Worm (Caenorhabditis elegans) whole organism, L1 larva: ENCODE data around the gene zak-1.
A peak's percentile ranks its signal among the peaks of the same experiment; 100 is the strongest.

Source experiments
- C16A3.4 ChIP-seq: fragments of 150-350 bp; optimal IDR thresholded peaks from 2 replicates; lab custom pipeline; 2014; ENCODE audit warnings: missing biosample characterization, missing genetic modification characterization
- Y116A8C.19 ChIP-seq: sonication (generic microtip); optimal IDR thresholded peaks from 2 replicates; lab custom pipeline; 2016; ENCODE audit warnings: missing compliant biosample characterization, missing genetic modification characterization, borderline replicate concordance
- aly-2 ChIP-seq: fragments of 150-350 bp; optimal IDR thresholded peaks from 2 replicates; lab custom pipeline; 2014; ENCODE audit warnings: missing biosample characterization, missing genetic modification characterization
- ceh-90 ChIP-seq: sonication (generic microtip); optimal IDR thresholded peaks from 2 replicates; lab custom pipeline; 2016; ENCODE audit warnings: missing genetic modification characterization, missing compliant biosample characterization
- dsc-1 ChIP-seq: sonication (generic microtip); optimal IDR thresholded peaks from 2 replicates; lab custom pipeline; 2016; ENCODE audit warnings: mild to moderate bottlenecking, missing genetic modification characterization, missing compliant biosample characterization
- efl-1 ChIP-seq, 4 experiments: fragments of 150-350 bp; optimal IDR thresholded peaks in 3 of 4; peaks in 1 of 4; 1 replicate in 1 of 4; 2 replicates in 3 of 4; lab custom pipeline; 2014; ENCODE audit warnings: missing biosample characterization in 2 of 4, missing genetic modification characterization in 2 of 4, missing genetic modification reagents in 2 of 4
- egl-13 ChIP-seq: sonication (generic microtip); optimal IDR thresholded peaks from 2 replicates; lab custom pipeline; 2016; ENCODE audit warnings: missing genotype, missing genetic modification reagents, missing genetic modification characterization, missing compliant biosample characterization
- elt-2 ChIP-seq: sonication (generic microtip); optimal IDR thresholded peaks from 2 replicates; lab custom pipeline; 2016; ENCODE audit warnings: missing genetic modification characterization, mild to moderate bottlenecking, inconsistent platforms, missing compliant biosample characterization, missing genetic modification reagents
- fkh-4 ChIP-seq: sonication (generic microtip); optimal IDR thresholded peaks from 2 replicates; lab custom pipeline; 2016; ENCODE audit warnings: missing compliant biosample characterization, missing genetic modification characterization, borderline replicate concordance
- fos-1 ChIP-seq: fragments of 150-350 bp; optimal IDR thresholded peaks from 2 replicates; lab custom pipeline; 2014; ENCODE audit warnings: missing biosample characterization, missing genetic modification characterization
- hpl-2 ChIP-seq: fragments of 150-350 bp; optimal IDR thresholded peaks from 2 replicates; lab custom pipeline; 2014; ENCODE audit warnings: missing biosample characterization, missing genetic modification reagents, missing genetic modification characterization
- isw-1 ChIP-seq: fragments of 200-800 bp; sonication (Bioruptor generic); IDR thresholded peaks from 2 replicates; pipeline ENCODE4 v1.3.6; 2022; ENCODE audit warnings: missing genetic modification characterization, missing compliant biosample characterization
- jun-1 ChIP-seq: fragments of 150-350 bp; optimal IDR thresholded peaks from 2 replicates; lab custom pipeline; 2014; ENCODE audit warnings: missing biosample characterization, missing genetic modification reagents, missing genetic modification characterization
- lin-14 ChIP-seq: fragments of 200-800 bp; sonication (Bioruptor generic); optimal IDR thresholded peaks from 2 replicates; lab custom pipeline; 2018; ENCODE audit warnings: mild to moderate bottlenecking, missing genetic modification characterization, moderate library complexity, missing compliant biosample characterization
- lin-35 ChIP-seq, 2 experiments: fragments of 150-350 bp; optimal IDR thresholded peaks; 2 replicates each; lab custom pipeline; 2014; ENCODE audit warnings: missing biosample characterization in 2 of 2, missing genetic modification characterization in 2 of 2, missing genetic modification reagents in 2 of 2
- mdl-1 ChIP-seq, 2 experiments: fragments of 150-350 bp; optimal IDR thresholded peaks; 2 replicates each; lab custom pipeline; 2014 to 2017; ENCODE audit warnings: missing biosample characterization in 2 of 2, missing genetic modification characterization in 2 of 2, inconsistent platforms in 1 of 2
- mef-2 ChIP-seq: fragments of 150-350 bp; optimal IDR thresholded peaks from 2 replicates; lab custom pipeline; 2014; ENCODE audit warnings: missing biosample characterization, missing genetic modification characterization
- mep-1 ChIP-seq: fragments of 150-350 bp; optimal IDR thresholded peaks from 2 replicates; lab custom pipeline; 2014; ENCODE audit warnings: missing biosample characterization, missing genetic modification characterization
- nhr-11 ChIP-seq: fragments of 150-350 bp; optimal IDR thresholded peaks from 2 replicates; lab custom pipeline; 2014; ENCODE audit warnings: missing biosample characterization, missing genetic modification characterization
- nhr-12 ChIP-seq: sonication (generic microtip); optimal IDR thresholded peaks from 2 replicates; lab custom pipeline; 2017; ENCODE audit warnings: missing biosample characterization, missing genetic modification characterization
- nhr-20 ChIP-seq: sonication (generic microtip); optimal IDR thresholded peaks from 2 replicates; lab custom pipeline; 2016; ENCODE audit warnings: mild to moderate bottlenecking, missing genetic modification characterization, missing compliant biosample characterization
- nhr-47 ChIP-seq: sonication (generic microtip); optimal IDR thresholded peaks from 2 replicates; lab custom pipeline; 2016; ENCODE audit warnings: mild to moderate bottlenecking, missing genetic modification characterization, moderate library complexity, missing compliant biosample characterization
- nhr-77 ChIP-seq: fragments of 150-350 bp; optimal IDR thresholded peaks from 2 replicates; lab custom pipeline; 2014; ENCODE audit warnings: missing biosample characterization, missing genetic modification characterization
- nhr-84 ChIP-seq: sonication (generic microtip); optimal IDR thresholded peaks from 2 replicates; lab custom pipeline; 2017; ENCODE audit warnings: missing biosample characterization, missing genetic modification characterization
- nhr-90 ChIP-seq: sonication (generic microtip); optimal IDR thresholded peaks from 2 replicates; lab custom pipeline; 2016; ENCODE audit warnings: mild to moderate bottlenecking, missing genetic modification characterization, missing compliant biosample characterization; ENCODE audit not compliant: poor library complexity
- pqm-1 ChIP-seq: sonication (generic microtip); optimal IDR thresholded peaks from 3 replicates; lab custom pipeline; 2017; ENCODE audit warnings: missing biosample characterization, missing genetic modification characterization
- rnt-1 ChIP-seq: sonication (generic microtip); optimal IDR thresholded peaks from 2 replicates; lab custom pipeline; 2016; ENCODE audit warnings: mild to moderate bottlenecking, missing genetic modification characterization, moderate library complexity, missing compliant biosample characterization
- snpc-4 ChIP-seq: fragments of 150-350 bp; optimal IDR thresholded peaks from 2 replicates; lab custom pipeline; 2014; ENCODE audit warnings: missing biosample characterization, missing genetic modification characterization
- sup-37 ChIP-seq: fragments of 200-800 bp; sonication (Bioruptor generic); optimal IDR thresholded peaks from 2 replicates; lab custom pipeline; 2018; ENCODE audit warnings: mild to moderate bottlenecking, missing genetic modification characterization, missing compliant biosample characterization
- swsn-7 ChIP-seq: sonication (generic microtip); optimal IDR thresholded peaks from 2 replicates; lab custom pipeline; 2016; ENCODE audit warnings: missing genetic modification characterization, missing compliant biosample characterization
- zag-1 ChIP-seq: fragments of 150-350 bp; optimal IDR thresholded peaks from 2 replicates; lab custom pipeline; 2014; ENCODE audit warnings: missing biosample characterization, missing genetic modification characterization

Gene zak-1

DNA sequence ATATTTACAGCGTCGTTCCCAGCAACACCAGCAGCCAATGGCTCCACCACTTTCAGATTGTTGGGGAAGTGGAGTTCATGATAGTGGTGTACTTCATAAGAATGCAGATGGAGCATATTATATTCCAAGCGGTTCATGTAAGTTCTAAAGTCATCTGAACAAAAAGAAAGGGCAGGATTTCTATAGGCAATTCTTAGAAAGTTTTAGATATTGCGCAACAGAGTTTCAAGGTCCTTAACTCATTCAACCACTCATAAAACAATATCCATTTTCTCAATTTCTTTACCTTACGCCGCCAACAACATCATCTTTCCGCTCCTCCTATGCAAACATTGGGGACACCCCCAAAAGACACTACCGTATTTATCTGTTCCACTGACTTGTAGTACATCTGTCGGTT lies 25.3 kb downstream of the zak-1 start:
- TF ChIP-seq aly-2 (tag; lab: Kevin White, UChicago) (no peak), ceh-90 (tag; lab: Kevin White, UChicago) (no peak), nhr-47 (no peak), nhr-12 (tag; lab: Kevin White, UChicago) (no peak), mdl-1 (tag; optimal IDR thresholded peaks at IDR 0.05; lab: Kevin White, UChicago) (no peak)

DNA sequence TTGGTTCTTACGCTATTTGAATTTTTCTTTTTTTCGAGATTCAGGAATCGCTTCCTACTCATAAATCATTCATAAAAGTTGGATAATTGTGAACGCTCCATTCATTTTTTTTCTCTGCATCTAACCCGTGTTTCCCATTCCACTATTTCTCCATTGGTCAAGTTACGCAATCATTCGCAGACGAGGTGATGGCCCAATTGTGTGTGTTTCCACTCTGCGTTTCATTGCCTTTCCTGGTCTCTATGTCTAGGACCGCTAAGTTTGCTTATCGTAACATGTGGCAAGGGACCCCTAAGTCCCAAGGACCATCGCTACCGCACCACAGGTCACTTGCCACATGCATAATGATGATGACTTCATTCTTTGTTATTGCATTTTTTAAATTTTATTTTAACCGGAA lies 30.5 kb downstream of the zak-1 start:
- TF ChIP-seq hpl-2 (GFP tag; lab: Kevin White, UChicago): no peak

DNA sequence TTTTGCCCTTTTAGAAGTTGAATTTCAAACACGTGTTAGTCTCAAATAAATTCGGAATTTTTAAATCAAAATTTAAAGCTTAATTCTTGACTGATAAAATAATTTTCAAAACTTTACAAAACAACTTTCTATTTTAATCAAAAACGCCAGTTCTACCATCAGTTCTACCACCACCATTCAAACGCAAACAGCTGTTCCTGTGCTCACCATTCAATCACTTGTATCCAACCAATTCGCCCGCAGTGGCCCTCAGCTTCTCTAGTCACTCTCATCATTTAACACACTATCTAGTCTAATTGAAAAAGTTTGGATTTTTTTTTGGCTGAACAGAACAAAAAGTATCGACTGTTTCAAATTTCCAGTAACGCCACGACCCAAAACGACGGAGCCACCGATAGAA lies 33.8 kb downstream of the zak-1 start:
- TF ChIP-seq nhr-84 (tag; lab: Kevin White, UChicago): no peak
- peak; percentile 12 for TF ChIP-seq lin-14 (GFP tag; lab: Kevin White, UChicago)
- peak; percentile 25 for TF ChIP-seq rnt-1 (tag; lab: Kevin White, UChicago)
- no peak for TF ChIP-seq aly-2 (tag; lab: Kevin White, UChicago)
- TF ChIP-seq dsc-1: peak; percentile 28

DNA sequence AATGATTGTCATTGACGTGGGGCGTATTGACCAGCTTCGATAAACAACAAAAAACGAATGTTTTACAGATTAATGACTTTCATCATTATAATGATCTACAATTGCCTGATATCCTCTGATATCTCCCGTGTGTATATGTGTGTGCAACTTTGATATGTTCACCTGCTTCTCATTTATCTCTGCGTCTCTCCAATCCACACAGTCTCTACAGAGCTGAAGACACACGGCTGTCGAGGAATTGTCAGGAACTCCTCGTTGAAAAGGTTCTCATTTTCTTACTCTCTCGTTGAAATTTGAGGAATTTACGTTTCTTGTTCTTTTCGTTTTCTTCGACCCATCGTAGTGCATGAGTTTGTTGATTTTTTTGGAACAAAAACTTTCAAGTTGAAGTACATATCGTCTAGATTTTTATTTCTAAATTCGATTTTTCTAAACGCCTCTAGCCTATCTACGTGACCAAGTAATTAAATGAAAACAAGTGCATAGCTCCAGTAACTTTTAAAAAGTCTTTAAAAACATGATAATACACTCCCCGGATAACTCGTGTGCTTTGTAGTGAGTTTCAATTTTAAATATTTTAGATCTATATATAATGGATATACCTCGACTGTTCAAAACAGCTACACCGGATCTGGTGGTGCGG lies 36.1 kb downstream of the zak-1 start, which contains the start of gene ten-1:
ten-1 (plus strand) TSS at position 593 of the 643 bp plus-strand sequence.
- no peak for TF ChIP-seq nhr-90 (tag; lab: Kevin White, UChicago)
- no peak for TF ChIP-seq C16A3.4 (tag; lab: Kevin White, UChicago)
- no peak for TF ChIP-seq fos-1 (tag; lab: Kevin White, UChicago)
- TF ChIP-seq dsc-1: no peak
- no peak for TF ChIP-seq nhr-77 (tag; lab: Kevin White, UChicago)
- TF ChIP-seq nhr-11 (tag; lab: Kevin White, UChicago): no peak
- TF ChIP-seq lin-14 (GFP tag; lab: Kevin White, UChicago): peak; percentile 70
- TF ChIP-seq isw-1 (GFP tag; lab: Robert Waterston, UW): no peak
- TF ChIP-seq rnt-1 (tag; lab: Kevin White, UChicago): peak; percentile 45
- no peak for TF ChIP-seq fkh-4 (tag; lab: Kevin White, UChicago)
- no peak for TF ChIP-seq Y116A8C.19 (tag; lab: Kevin White, UChicago)
- no peak for TF ChIP-seq sup-37 (GFP tag; lab: Kevin White, UChicago)
- no peak for TF ChIP-seq mep-1
- no peak for TF ChIP-seq nhr-47
- TF ChIP-seq nhr-84 (tag; lab: Kevin White, UChicago): no peak

DNA sequence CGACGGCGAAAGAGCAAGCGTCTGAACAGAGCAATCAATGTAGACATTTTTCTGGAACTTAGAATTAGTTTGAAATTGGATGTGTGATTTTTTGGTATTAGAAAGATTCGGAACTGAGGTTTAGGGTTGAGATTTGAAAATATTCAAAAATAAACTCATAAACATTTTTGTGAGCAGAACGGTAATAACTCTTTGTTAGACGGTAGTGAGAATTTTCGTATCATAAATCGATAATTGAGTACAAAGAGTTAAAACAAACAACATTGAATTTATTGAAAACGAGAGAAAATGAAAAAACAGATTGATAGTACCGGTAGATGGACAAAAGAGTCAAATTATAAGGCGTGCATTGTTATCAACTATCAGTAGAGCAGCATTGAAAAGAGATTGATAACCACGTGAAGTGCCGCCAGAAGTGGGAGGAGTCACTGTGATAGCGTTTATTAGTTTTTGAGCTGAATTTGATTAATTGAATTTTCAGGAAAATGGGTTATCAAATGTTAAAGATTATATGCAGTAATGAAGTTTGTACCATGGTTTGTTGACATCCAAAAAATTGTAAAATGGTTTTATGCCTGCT lies 37.2 kb downstream of the zak-1 start, which contains the start of gene F28F5.6:
F28F5.6 (minus strand) TSS at position 51 of the 580 bp plus-strand sequence.
- no peak for TF ChIP-seq egl-13
- no peak for TF ChIP-seq nhr-12 (tag; lab: Kevin White, UChicago)
- no peak for TF ChIP-seq hpl-2 (GFP tag; lab: Kevin White, UChicago)
- TF ChIP-seq lin-35 (GFP tag; optimal IDR thresholded peaks at IDR 0.05; lab: Kevin White, UChicago): peak in 1 of 2 experiments; percentile 19
- TF ChIP-seq snpc-4 (tag; lab: Kevin White, UChicago): no peak
- no peak for TF ChIP-seq mef-2
- TF ChIP-seq jun-1 (tag; lab: Kevin White, UChicago): no peak
- TF ChIP-seq zag-1: no peak
- peak; percentile 62 for TF ChIP-seq pqm-1
- TF ChIP-seq efl-1 (optimal IDR thresholded peaks at IDR 0.05; lab: Kevin White, UChicago): no peak
- peak in 1 of 2 experiments; percentile 25 for TF ChIP-seq efl-1 (GFP tag; optimal IDR thresholded peaks at IDR 0.05 in 1 of 2; lab: Kevin White, UChicago)
- peak in 1 of 2 experiments; percentile 26 for TF ChIP-seq mdl-1 (tag; optimal IDR thresholded peaks at IDR 0.05; lab: Kevin White, UChicago)
- no peak for TF ChIP-seq dsc-1
- TF ChIP-seq elt-2 (tag; lab: Kevin White, UChicago): peak; percentile 91

DNA sequence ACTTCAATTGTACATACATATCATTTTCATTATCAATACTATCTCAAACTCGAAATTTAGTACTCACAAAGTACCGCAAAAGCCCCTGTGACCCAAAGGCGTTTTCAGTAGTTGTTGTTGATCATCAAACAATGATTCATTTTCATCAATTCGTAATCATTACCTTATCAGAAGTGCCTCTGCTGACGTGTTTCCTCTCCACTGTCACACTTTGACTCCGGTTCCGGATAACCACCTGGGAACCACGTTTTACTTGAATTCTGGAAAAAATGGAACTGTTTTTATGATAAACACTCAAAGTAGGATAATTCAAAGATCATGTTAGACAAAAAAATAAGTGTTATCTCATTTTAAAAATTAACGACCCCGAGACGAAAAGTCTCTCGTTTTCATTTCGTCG lies 38.6 kb downstream of the zak-1 start:
- TF ChIP-seq rnt-1 (tag; lab: Kevin White, UChicago) (no peak), nhr-20 (tag; lab: Kevin White, UChicago) (no peak), elt-2 (tag; lab: Kevin White, UChicago) (peak; percentile 74), swsn-7 (tag; lab: Kevin White, UChicago) (no peak)
